Worm (Caenorhabditis elegans) whole organism, L1 larva: ENCODE data around the gene dod-24.

Source experiments
- efl-1 ChIP-seq, 4 experiments: fragments of 150-350 bp; optimal IDR thresholded peaks in 3 of 4; peaks in 1 of 4; 1 replicate in 1 of 4; 2 replicates in 3 of 4; lab custom pipeline; 2014; ENCODE audit warnings: missing biosample characterization in 2 of 4, missing genetic modification characterization in 2 of 4, missing genetic modification reagents in 2 of 4
- elt-3 ChIP-seq, 6 experiments: fragments of 150-350 bp in 1 of 6; sonication (generic microtip); optimal IDR thresholded peaks; 2 replicates each; lab custom pipeline; 2017 to 2018; ENCODE audit warnings: missing biosample characterization in 6 of 6, missing genetic modification characterization in 6 of 6, inconsistent platforms in 1 of 6
- nhr-237 ChIP-seq: fragments of 150-350 bp; optimal IDR thresholded peaks from 2 replicates; lab custom pipeline; 2014; ENCODE audit warnings: missing biosample characterization, missing genetic modification characterization
- nhr-76 ChIP-seq: sonication (generic microtip); optimal IDR thresholded peaks from 2 replicates; lab custom pipeline; 2017; ENCODE audit warnings: missing biosample characterization, missing genetic modification characterization
- unc-62 ChIP-seq: fragments of 150-350 bp; optimal IDR thresholded peaks from 2 replicates; lab custom pipeline; 2014; ENCODE audit warnings: missing biosample characterization, missing genetic modification reagents, missing genetic modification characterization

- TF ChIP-seq efl-1 (optimal IDR thresholded peaks at IDR 0.05; lab: Kevin White, UChicago) = no peak
- TF ChIP-seq efl-1 (GFP tag; optimal IDR thresholded peaks at IDR 0.05 in 1 of 2; lab: Kevin White, UChicago) = no peak
- no peak for TF ChIP-seq nhr-76 (tag; lab: Kevin White, UChicago)
- no peak for TF ChIP-seq elt-3 (tag; optimal IDR thresholded peaks at IDR 0.05; lab: Kevin White, UChicago)
- no peak for TF ChIP-seq unc-62
- TF ChIP-seq nhr-237 (tag; lab: Kevin White, UChicago) = no peak
Measured at ce11 chrIV:12990638-12991037, 49.5 kb upstream of the dod-24 start.
